Worm (Caenorhabditis elegans): ENCODE measurements around the gene T01C1.4.

- no peak for TF ChIP-seq med-1 (GFP tag; optimal IDR thresholded peaks at IDR 0.05; ENCODE audit: insufficient read depth)
- TF ChIP-seq ref-1 (GFP tag; conservative IDR thresholded peaks at IDR 0.05): no peak
Measured at ce11 chrX:10731837-10732236, 14.9 kb upstream of the T01C1.4 start.
